Worm (Caenorhabditis elegans) whole organism, late embryonic: ENCODE results near the gene fbxb-97.

Source experiments
- ama-1 ChIP-seq: fragments of 150-350 bp; optimal IDR thresholded peaks from 2 replicates; lab custom pipeline; 2014
- elt-2 ChIP-seq: sonication (generic microtip); optimal IDR thresholded peaks from 2 replicates; lab custom pipeline; 2016; ENCODE audit warnings: missing genetic modification reagents, missing genetic modification characterization, missing compliant biosample characterization
- nfya-1 ChIP-seq: sonication (generic microtip); optimal IDR thresholded peaks from 2 replicates; lab custom pipeline; 2017; ENCODE audit warnings: missing genetic modification characterization, mild to moderate bottlenecking, missing compliant biosample characterization, antibody characterized with exemption, moderate library complexity
- rnt-1 ChIP-seq: sonication (generic microtip); optimal IDR thresholded peaks from 2 replicates; lab custom pipeline; 2016; ENCODE audit warnings: missing genetic modification characterization, missing compliant biosample characterization
- tbx-2 ChIP-seq: sonication (generic microtip); optimal IDR thresholded peaks from 2 replicates; lab custom pipeline; 2016; ENCODE audit warnings: missing genetic modification characterization, missing compliant biosample characterization
- zip-5 ChIP-seq: sonication (generic microtip); optimal IDR thresholded peaks from 2 replicates; lab custom pipeline; 2016; ENCODE audit warnings: missing genetic modification characterization, missing compliant biosample characterization

DNA sequence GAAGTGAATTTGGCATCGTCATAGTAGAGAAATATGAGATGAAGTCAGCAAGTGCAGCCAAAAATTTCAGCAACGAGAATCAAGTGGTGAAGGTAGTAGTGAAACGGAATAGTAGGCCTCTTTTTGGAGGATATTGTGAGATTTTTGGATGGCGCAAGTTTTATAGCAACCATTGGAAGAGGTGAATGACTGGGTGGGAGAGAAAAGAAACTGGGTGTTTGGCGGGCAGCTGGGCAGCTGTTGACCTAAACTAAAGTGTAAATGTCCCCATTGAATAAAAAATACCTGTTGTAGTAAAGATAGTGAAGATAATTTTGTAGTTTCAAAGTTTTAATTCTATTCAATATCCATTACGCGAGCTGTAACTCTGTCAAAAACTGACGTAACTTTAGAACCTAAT, 31.9 kb downstream of the fbxb-97 start:
- no peak for TF ChIP-seq tbx-2 (tag; lab: Kevin White, UChicago)
- no peak for TF ChIP-seq zip-5
- no peak for TF ChIP-seq ama-1 (lab: Kevin White, UChicago)
- TF ChIP-seq nfya-1 (tag; lab: Kevin White, UChicago): no peak
- no peak for TF ChIP-seq rnt-1 (tag; lab: Kevin White, UChicago)
- TF ChIP-seq elt-2 (tag; lab: Kevin White, UChicago): no peak
